Worm (Caenorhabditis elegans): Measurements from ENCODE around the gene K09F6.9.

Gene K09F6.9

ce11 chrII:2317883-2318357, 35.4 kb upstream of the K09F6.9 start, which contains the start of the genes ZK1240.5 and ZK1240.9:
ZK1240.5 (minus strand) TSS chrII:2317933.
ZK1240.9 (plus strand) TSS chrII:2318189.
- TF ChIP-seq nhr-80 (tag; optimal IDR thresholded peaks at IDR 0.05): peak; percentile 57
- TF ChIP-seq Y95B8A.8 (GFP tag; IDR thresholded peaks at IDR 0.05): no peak

ce11 chrII:2312747-2313146, 30.2 kb upstream of the K09F6.9 start, which contains the start of the genes trim-21 and B0281.1:
trim-21 (minus strand) TSS chrII:2312847.
B0281.1 (plus strand) TSS chrII:2313067.
- TF ChIP-seq F57C9.4 (tag; optimal IDR thresholded peaks at IDR 0.05) (no peak), ztf-3 (GFP tag; optimal IDR thresholded peaks at IDR 0.05) (no peak), let-526 (GFP tag; IDR thresholded peaks at IDR 0.05) (no peak), snpc-3.4 (tag; optimal IDR thresholded peaks at IDR 0.05) (no peak), F10E7.11 (tag; optimal IDR thresholded peaks at IDR 0.05) (no peak), ceh-91 (GFP tag; IDR thresholded peaks at IDR 0.05) (no peak), somi-1 (GFP tag; optimal IDR thresholded peaks at IDR 0.05) (no peak), T07F8.4 (tag; optimal IDR thresholded peaks at IDR 0.05) (no peak), ceh-79 (tag; optimal IDR thresholded peaks at IDR 0.05) (no peak), lin-40 (tag; optimal IDR thresholded peaks at IDR 0.05) (no peak), him-1 (tag; optimal IDR thresholded peaks at IDR 0.05) (no peak), pha-4 (tag; optimal IDR thresholded peaks at IDR 0.05) (no peak)

DNA sequence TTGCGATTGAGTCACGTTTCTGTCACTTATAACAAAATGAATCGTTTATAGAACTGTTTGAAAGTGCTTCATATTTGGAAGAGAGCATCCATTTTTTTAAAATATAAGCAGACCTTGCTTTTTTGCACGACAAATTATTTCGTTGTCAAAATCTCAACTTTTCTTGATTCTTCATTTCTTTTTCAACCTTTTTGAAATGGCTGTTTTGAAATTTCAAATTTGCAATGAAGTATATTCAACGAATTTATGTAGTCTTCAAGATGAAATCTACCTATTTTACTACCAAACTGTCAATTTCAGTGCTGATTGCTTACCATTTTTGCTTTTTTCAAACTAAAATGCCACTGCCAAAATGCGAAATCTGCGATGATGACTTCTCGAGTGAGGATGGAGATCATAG, 24.2 kb upstream of the K09F6.9 start, which contains the start of gene B0281.3:
Gene B0281.3, plus strand, starts transcription at position 301 of the 400 bp plus-strand sequence.
- TF ChIP-seq rec-8 (tag; optimal IDR thresholded peaks at IDR 0.05) (no peak), somi-1 (GFP tag; optimal IDR thresholded peaks at IDR 0.05) (no peak), F10E7.11 (tag; optimal IDR thresholded peaks at IDR 0.05) (no peak), efl-1 (GFP tag; optimal IDR thresholded peaks at IDR 0.05) (no peak), aptf-3 (GFP tag; IDR thresholded peaks at IDR 0.05) (no peak), ztf-26 (tag; optimal IDR thresholded peaks at IDR 0.05) (no peak), nfyb-1 (GFP tag; IDR thresholded peaks at IDR 0.05) (no peak), unc-62 (GFP tag; optimal IDR thresholded peaks at IDR 0.05) (no peak), sea-2 (GFP tag; IDR thresholded peaks at IDR 0.05) (no peak), tbx-9 (tag; optimal IDR thresholded peaks at IDR 0.05; ENCODE audit: borderline replicate concordance) (no peak), K11D2.4 (GFP tag; IDR thresholded peaks at IDR 0.05) (no peak), ceh-79 (tag; optimal IDR thresholded peaks at IDR 0.05) (no peak)

- TF ChIP-seq F57A8.1 (GFP tag; optimal IDR thresholded peaks at IDR 0.05) (no peak), ztf-18 (tag; optimal IDR thresholded peaks at IDR 0.05) (no peak), sea-2 (GFP tag; IDR thresholded peaks at IDR 0.05) (no peak), sptf-2 (GFP tag; optimal IDR thresholded peaks at IDR 0.05) (no peak), dpff-1 (tag; optimal IDR thresholded peaks at IDR 0.05) (no peak), rec-8 (tag; optimal IDR thresholded peaks at IDR 0.05) (no peak), nhr-80 (tag; optimal IDR thresholded peaks at IDR 0.05) (peak; percentile 62), bed-2 (GFP tag; IDR thresholded peaks at IDR 0.05) (no peak)
Observed at ce11 chrII:2305507-2305906, 23.0 kb upstream of the K09F6.9 start.

ce11 chrII:2304575-2304974, 22.1 kb upstream of the K09F6.9 start:
- TF ChIP-seq F49E8.2 (tag; optimal IDR thresholded peaks at IDR 0.05; ENCODE audit: insufficient read depth) (no peak), hmg-20 (GFP tag; IDR thresholded peaks at IDR 0.05) (no peak), hrde-1 (tag; optimal IDR thresholded peaks at IDR 0.05; ENCODE audit: borderline replicate concordance) (no peak), F33H1.4 (GFP tag; IDR thresholded peaks at IDR 0.05) (no peak), lsl-1 (GFP tag; optimal IDR thresholded peaks at IDR 0.05) (no peak), ccch-3 (GFP tag; optimal IDR thresholded peaks at IDR 0.05) (no peak), rpc-1 (optimal IDR thresholded peaks at IDR 0.05) (peak; percentile 46), rpc-1 (tag; optimal IDR thresholded peaks at IDR 0.05) (peak; percentile 70), C06A6.2 (GFP tag; conservative IDR thresholded peaks at IDR 0.05) (no peak), Y67H2A.10 (GFP tag; conservative IDR thresholded peaks at IDR 0.05) (no peak), D2030.7 (GFP tag; IDR thresholded peaks at IDR 0.05) (no peak), dpff-1 (tag; optimal IDR thresholded peaks at IDR 0.05) (no peak), somi-1 (GFP tag; optimal IDR thresholded peaks at IDR 0.05) (no peak), nhr-179 (tag; optimal IDR thresholded peaks at IDR 0.05) (no peak), gei-17 (GFP tag; optimal IDR thresholded peaks at IDR 0.05) (no peak), F57A8.1 (GFP tag; optimal IDR thresholded peaks at IDR 0.05) (no peak), B0336.3 (GFP tag; IDR thresholded peaks at IDR 0.05) (no peak), sdz-38 (tag; optimal IDR thresholded peaks at IDR 0.05) (no peak)
